Worm (Caenorhabditis elegans) whole organism, L1 larva: ENCODE results near the gene T26G10.5.

Source experiments
- C04F5.9 ChIP-seq: sonication (generic microtip); optimal IDR thresholded peaks from 2 replicates; lab custom pipeline; 2016; ENCODE audit warnings: missing genetic modification characterization, missing compliant biosample characterization
- C34B4.2 ChIP-seq: sonication (generic microtip); optimal IDR thresholded peaks from 2 replicates; lab custom pipeline; 2017; ENCODE audit warnings: mild to moderate bottlenecking, missing genetic modification characterization, missing compliant biosample characterization
- F16B12.6 ChIP-seq: fragments of 150-350 bp; optimal IDR thresholded peaks from 2 replicates; lab custom pipeline; 2014; ENCODE audit warnings: missing biosample characterization, missing genetic modification characterization
- alr-1 ChIP-seq: fragments of 200-800 bp; sonication (Bioruptor generic); optimal IDR thresholded peaks from 2 replicates; lab custom pipeline; 2018; ENCODE audit warnings: borderline replicate concordance, mild to moderate bottlenecking, missing genetic modification characterization, missing compliant biosample characterization
- aly-2 ChIP-seq: fragments of 150-350 bp; optimal IDR thresholded peaks from 2 replicates; lab custom pipeline; 2014; ENCODE audit warnings: missing biosample characterization, missing genetic modification characterization
- ama-1 ChIP-seq: fragments of 150-350 bp; optimal IDR thresholded peaks from 2 replicates; lab custom pipeline; 2014
- blmp-1 ChIP-seq: fragments of 150-350 bp; optimal IDR thresholded peaks from 2 replicates; lab custom pipeline; 2014; ENCODE audit warnings: missing biosample characterization, missing genetic modification characterization
- ceh-8 ChIP-seq: fragments of 200-800 bp; sonication (Bioruptor generic); optimal IDR thresholded peaks from 2 replicates; lab custom pipeline; 2018; ENCODE audit warnings: mild to moderate bottlenecking, missing genetic modification characterization, moderate library complexity, missing compliant biosample characterization
- ceh-88 ChIP-seq: fragments of 200-800 bp; sonication (Bioruptor generic); IDR thresholded peaks from 2 replicates; pipeline ENCODE4 v1.3.6; 2022; ENCODE audit warnings: missing genetic modification characterization, missing compliant biosample characterization
- ces-1 ChIP-seq: fragments of 150-350 bp; optimal IDR thresholded peaks from 2 replicates; lab custom pipeline; 2014; ENCODE audit warnings: missing biosample characterization, missing genetic modification reagents, missing genetic modification characterization
- dpl-1 ChIP-seq, 3 experiments: fragments of 150-350 bp in 2 of 3; sonication (generic microtip) in 1 of 3; optimal IDR thresholded peaks; 2 replicates each; lab custom pipeline; 2014 to 2017; ENCODE audit warnings: missing biosample characterization in 3 of 3, missing genetic modification characterization in 3 of 3, missing genetic modification reagents in 3 of 3
- dsc-1 ChIP-seq: sonication (generic microtip); optimal IDR thresholded peaks from 2 replicates; lab custom pipeline; 2016; ENCODE audit warnings: mild to moderate bottlenecking, missing genetic modification characterization, missing compliant biosample characterization
- efl-1 ChIP-seq, 4 experiments: fragments of 150-350 bp; optimal IDR thresholded peaks in 3 of 4; peaks in 1 of 4; 1 replicate in 1 of 4; 2 replicates in 3 of 4; lab custom pipeline; 2014; ENCODE audit warnings: missing biosample characterization in 2 of 4, missing genetic modification characterization in 2 of 4, missing genetic modification reagents in 2 of 4
- egl-27 ChIP-seq, 2 experiments: fragments of 150-350 bp in 1 of 2; sonication (generic microtip); optimal IDR thresholded peaks; 3 replicates each; lab custom pipeline; 2017 to 2018; ENCODE audit warnings: missing biosample characterization in 2 of 2, missing genetic modification characterization in 2 of 2, missing genetic modification reagents in 2 of 2
- elt-3 ChIP-seq, 6 experiments: fragments of 150-350 bp in 1 of 6; sonication (generic microtip); optimal IDR thresholded peaks; 2 replicates each; lab custom pipeline; 2017 to 2018; ENCODE audit warnings: missing biosample characterization in 6 of 6, missing genetic modification characterization in 6 of 6, inconsistent platforms in 1 of 6
- fkh-10 ChIP-seq: sonication (generic microtip); optimal IDR thresholded peaks from 2 replicates; lab custom pipeline; 2017; ENCODE audit warnings: missing biosample characterization, missing genetic modification reagents, missing genetic modification characterization
- fkh-4 ChIP-seq: sonication (generic microtip); optimal IDR thresholded peaks from 2 replicates; lab custom pipeline; 2016; ENCODE audit warnings: missing compliant biosample characterization, missing genetic modification characterization, borderline replicate concordance
- fos-1 ChIP-seq: fragments of 150-350 bp; optimal IDR thresholded peaks from 2 replicates; lab custom pipeline; 2014; ENCODE audit warnings: missing biosample characterization, missing genetic modification characterization
- hlh-4 ChIP-seq: sonication (generic microtip); optimal IDR thresholded peaks from 2 replicates; lab custom pipeline; 2016; ENCODE audit warnings: mild to moderate bottlenecking, missing genetic modification characterization, missing compliant biosample characterization
- irx-1 ChIP-seq: sonication (generic microtip); optimal IDR thresholded peaks from 2 replicates; lab custom pipeline; 2016; ENCODE audit warnings: missing genetic modification characterization, missing compliant biosample characterization
- isw-1 ChIP-seq: fragments of 200-800 bp; sonication (Bioruptor generic); IDR thresholded peaks from 2 replicates; pipeline ENCODE4 v1.3.6; 2022; ENCODE audit warnings: missing genetic modification characterization, missing compliant biosample characterization
- lin-13 ChIP-seq: fragments of 150-350 bp; optimal IDR thresholded peaks from 2 replicates; lab custom pipeline; 2014; ENCODE audit warnings: missing biosample characterization, missing genetic modification reagents, missing genetic modification characterization
- lin-39 ChIP-seq: fragments of 150-350 bp; optimal IDR thresholded peaks from 2 replicates; lab custom pipeline; 2014; ENCODE audit warnings: missing biosample characterization, missing genetic modification reagents, missing genetic modification characterization
- lsy-2 ChIP-seq, 2 experiments: fragments of 150-350 bp; optimal IDR thresholded peaks; 2 replicates each; lab custom pipeline; 2014; ENCODE audit warnings: missing biosample characterization in 2 of 2, missing genetic modification characterization in 2 of 2
- mdl-1 ChIP-seq, 2 experiments: fragments of 150-350 bp; optimal IDR thresholded peaks; 2 replicates each; lab custom pipeline; 2014 to 2017; ENCODE audit warnings: missing biosample characterization in 2 of 2, missing genetic modification characterization in 2 of 2, inconsistent platforms in 1 of 2
- mef-2 ChIP-seq: fragments of 150-350 bp; optimal IDR thresholded peaks from 2 replicates; lab custom pipeline; 2014; ENCODE audit warnings: missing biosample characterization, missing genetic modification characterization
- mep-1 ChIP-seq: fragments of 150-350 bp; optimal IDR thresholded peaks from 2 replicates; lab custom pipeline; 2014; ENCODE audit warnings: missing biosample characterization, missing genetic modification characterization
- nhr-237 ChIP-seq: fragments of 150-350 bp; optimal IDR thresholded peaks from 2 replicates; lab custom pipeline; 2014; ENCODE audit warnings: missing biosample characterization, missing genetic modification characterization
- nhr-28 ChIP-seq: fragments of 150-350 bp; optimal IDR thresholded peaks from 2 replicates; lab custom pipeline; 2014; ENCODE audit warnings: missing biosample characterization, missing genetic modification characterization
- nhr-71 ChIP-seq: sonication (generic microtip); optimal IDR thresholded peaks from 2 replicates; lab custom pipeline; 2016; ENCODE audit warnings: mild to moderate bottlenecking, missing genetic modification characterization, moderate library complexity, missing compliant biosample characterization
- nhr-76 ChIP-seq: sonication (generic microtip); optimal IDR thresholded peaks from 2 replicates; lab custom pipeline; 2017; ENCODE audit warnings: missing biosample characterization, missing genetic modification characterization
- pax-3 ChIP-seq: fragments of 200-800 bp; sonication (Bioruptor generic); optimal IDR thresholded peaks from 2 replicates; lab custom pipeline; 2018; ENCODE audit warnings: mild to moderate bottlenecking, missing genetic modification characterization, moderate library complexity, missing compliant biosample characterization
- pqm-1 ChIP-seq: sonication (generic microtip); optimal IDR thresholded peaks from 3 replicates; lab custom pipeline; 2017; ENCODE audit warnings: missing biosample characterization, missing genetic modification characterization
- rnt-1 ChIP-seq: sonication (generic microtip); optimal IDR thresholded peaks from 2 replicates; lab custom pipeline; 2016; ENCODE audit warnings: mild to moderate bottlenecking, missing genetic modification characterization, moderate library complexity, missing compliant biosample characterization
- snpc-4 ChIP-seq: fragments of 150-350 bp; optimal IDR thresholded peaks from 2 replicates; lab custom pipeline; 2014; ENCODE audit warnings: missing biosample characterization, missing genetic modification characterization
- snu-23 ChIP-seq: sonication (generic microtip); optimal IDR thresholded peaks from 2 replicates; lab custom pipeline; 2016; ENCODE audit warnings: missing genetic modification characterization, missing compliant biosample characterization
- sptf-1 ChIP-seq: fragments of 150-350 bp; optimal IDR thresholded peaks from 2 replicates; lab custom pipeline; 2014; ENCODE audit warnings: missing biosample characterization, missing genetic modification characterization
- unc-30 ChIP-seq: sonication (generic microtip); optimal IDR thresholded peaks from 2 replicates; lab custom pipeline; 2017; ENCODE audit warnings: missing biosample characterization, missing genetic modification characterization
- unc-62 ChIP-seq: fragments of 150-350 bp; optimal IDR thresholded peaks from 2 replicates; lab custom pipeline; 2014; ENCODE audit warnings: missing biosample characterization, missing genetic modification reagents, missing genetic modification characterization
- unc-98 ChIP-seq: fragments of 200-800 bp; sonication (Bioruptor generic); IDR thresholded peaks from 2 replicates; pipeline ENCODE4 v1.3.6; 2022; ENCODE audit warnings: missing genetic modification characterization, missing compliant biosample characterization
- vab-15 ChIP-seq: sonication (generic microtip); optimal IDR thresholded peaks from 2 replicates; lab custom pipeline; 2017; ENCODE audit warnings: missing genotype, mild to moderate bottlenecking, missing genetic modification characterization, missing compliant biosample characterization
- xbp-1 ChIP-seq: sonication (generic microtip); optimal IDR thresholded peaks from 2 replicates; lab custom pipeline; 2016; ENCODE audit warnings: missing genetic modification characterization, missing compliant biosample characterization
- zip-4 ChIP-seq: fragments of 200-800 bp; sonication (Bioruptor generic); optimal IDR thresholded peaks from 2 replicates; lab custom pipeline; 2018; ENCODE audit warnings: mild to moderate bottlenecking, missing genetic modification characterization, moderate library complexity, missing compliant biosample characterization

The T26G10.5 gene

ce11 chrIII:9465424-9465823 is 39.2 kb upstream of the T26G10.5 start, which contains the start of gene B0464.9 (continued):
- TF ChIP-seq lsy-2 (tag; optimal IDR thresholded peaks at IDR 0.05; lab: Kevin White, UChicago) (peak; percentile 77 to 83), C04F5.9 (peak; percentile 79), nhr-76 (no peak), ceh-88 (no peak), vab-15 (tag; lab: Kevin White, UChicago) (no peak), lin-39 (peak; percentile 5), nhr-71 (tag; lab: Kevin White, UChicago) (peak; percentile 84), nhr-237 (tag; lab: Kevin White, UChicago) (no peak), isw-1 (peak; percentile 46), unc-62 (GFP tag; lab: Kevin White, UChicago) (no peak), ces-1 (GFP tag; lab: Kevin White, UChicago) (no peak), F16B12.6 (tag; lab: Kevin White, UChicago) (no peak), fos-1 (tag; lab: Kevin White, UChicago) (no peak), dpl-1 (GFP tag; optimal IDR thresholded peaks at IDR 0.05; lab: Kevin White, UChicago) (peak; percentile 16 to 70 (median 64)), sptf-1 (tag; lab: Kevin White, UChicago) (no peak), C34B4.2 (tag; lab: Kevin White, UChicago) (no peak), snu-23 (peak; percentile 72), dsc-1 (tag; lab: Kevin White, UChicago) (peak; percentile 78), fkh-10 (no peak), zip-4 (no peak), unc-30 (no peak), mep-1 (tag; lab: Kevin White, UChicago) (peak; percentile 74), snpc-4 (tag; lab: Kevin White, UChicago) (no peak), pax-3 (tag; lab: Kevin White, UChicago) (peak; percentile 67), irx-1 (peak; percentile 90)
- TF ChIP-seq, all 84 proteins: peak for 40

ce11 chrIII:9462785-9463467 is 36.7 kb upstream of the T26G10.5 start:
- TF ChIP-seq nhr-71 (tag; lab: Kevin White, UChicago) (peak; percentile 12), blmp-1 (peak; percentile 11), efl-1 (optimal IDR thresholded peaks at IDR 0.05; lab: Kevin White, UChicago) (no peak), efl-1 (GFP tag; optimal IDR thresholded peaks at IDR 0.05 in 1 of 2; lab: Kevin White, UChicago) (peak in 1 of 2 experiments; percentile 88), nhr-237 (tag; lab: Kevin White, UChicago) (no peak), aly-2 (peak; percentile 17), mef-2 (no peak), hlh-4 (tag; lab: Kevin White, UChicago) (no peak), elt-3 (tag; optimal IDR thresholded peaks at IDR 0.05; lab: Kevin White, UChicago) (no peak)
- TF ChIP-seq, all 84 proteins: peak for 4

ce11 chrIII:9461894-9462784 is 35.9 kb upstream of the T26G10.5 start:
- TF ChIP-seq sptf-1 (tag; lab: Kevin White, UChicago) (no peak), unc-62 (GFP tag; lab: Kevin White, UChicago) (no peak), C04F5.9 (no peak), F16B12.6 (tag; lab: Kevin White, UChicago) (no peak), isw-1 (no peak), blmp-1 (peak; percentile 12)

- TF ChIP-seq xbp-1 (tag; lab: Kevin White, UChicago): no peak
- TF ChIP-seq fkh-4 (tag; lab: Kevin White, UChicago): no peak
- no peak for TF ChIP-seq nhr-28 (tag; lab: Kevin White, UChicago)
- TF ChIP-seq alr-1 (tag; lab: Kevin White, UChicago): no peak
- TF ChIP-seq irx-1: no peak
- TF ChIP-seq mdl-1 (tag; optimal IDR thresholded peaks at IDR 0.05; lab: Kevin White, UChicago): no peak
- TF ChIP-seq egl-27 (tag; optimal IDR thresholded peaks at IDR 0.05; lab: Kevin White, UChicago): no peak
- TF ChIP-seq ama-1 (lab: Kevin White, UChicago): no peak
- TF ChIP-seq ceh-88: no peak
- peak; percentile 62 for TF ChIP-seq rnt-1 (tag; lab: Kevin White, UChicago)
- no peak for TF ChIP-seq aly-2
- no peak for TF ChIP-seq lin-13
- TF ChIP-seq ceh-8 (GFP tag; lab: Kevin White, UChicago): no peak
- TF ChIP-seq pqm-1 (tag; lab: Kevin White, UChicago): no peak
- TF ChIP-seq unc-98 (GFP tag; lab: Robert Waterston, UW): 0 out of 2 replicates have a peak, but pooled peaks have one; percentile 35
Observed at ce11 chrIII:9457192-9458103, 31.2 kb upstream of the T26G10.5 start.
